Worm (Caenorhabditis elegans) whole organism, early embryonic: Measurements from ENCODE around the gene C12D5.3.

Experiments used
- flt-1 ChIP-seq: fragments of 200-800 bp; sonication (Bioruptor generic); IDR thresholded peaks from 2 replicates; pipeline ENCODE4 v1.3.6; 2022; ENCODE audit warnings: missing genetic modification characterization, missing compliant biosample characterization
- pes-1 ChIP-seq: fragments of 200-800 bp; sonication (Bioruptor generic); IDR thresholded peaks from 2 replicates; pipeline ENCODE4 v1.3.6; 2022; ENCODE audit warnings: missing genetic modification reagents, missing genetic modification characterization, missing compliant biosample characterization
- tbx-11 ChIP-seq: fragments of 200-800 bp; sonication (Bioruptor generic); IDR thresholded peaks from 2 replicates; pipeline ENCODE4 v1.3.6; 2022; ENCODE audit warnings: missing genetic modification characterization, missing compliant biosample characterization

- TF ChIP-seq flt-1 (GFP tag; lab: Robert Waterston, UW): no peak
- no peak for TF ChIP-seq tbx-11 (GFP tag; lab: Robert Waterston, UW)
- no peak for TF ChIP-seq pes-1
Observed at ce11 chrV:7690637-7691036, 14.6 kb downstream of the C12D5.3 start.
